Fruit fly (Drosophila melanogaster) Kc167 (cell line): Measurements from ENCODE around the gene epsilonCOP.

ENCODE experiments used
- Myc ChIP-seq: fragments of >200 bp; optimal IDR thresholded peaks from 2 replicates; lab custom pipeline; 2017; ENCODE audit warnings: missing external identifiers
- Sin3A ChIP-seq: fragments of >200 bp; optimal IDR thresholded peaks from 2 replicates; lab custom pipeline; 2018; ENCODE audit warnings: missing external identifiers
- h ChIP-seq: fragments of >200 bp; optimal IDR thresholded peaks from 3 replicates; lab custom pipeline; 2018; ENCODE audit warnings: missing external identifiers
- insv ChIP-seq: fragments of >200 bp; optimal IDR thresholded peaks from 3 replicates; lab custom pipeline; 2018; ENCODE audit warnings: missing external identifiers
- psq ChIP-seq: fragments of >200 bp; optimal IDR thresholded peaks from 2 replicates; lab custom pipeline; 2017; ENCODE audit warnings: missing external identifiers
- ttk ChIP-seq: sonication (Bioruptor generic); optimal IDR thresholded peaks from 2 replicates; lab custom pipeline; 2017; ENCODE audit warnings: missing external identifiers

The epsilonCOP gene

DNA sequence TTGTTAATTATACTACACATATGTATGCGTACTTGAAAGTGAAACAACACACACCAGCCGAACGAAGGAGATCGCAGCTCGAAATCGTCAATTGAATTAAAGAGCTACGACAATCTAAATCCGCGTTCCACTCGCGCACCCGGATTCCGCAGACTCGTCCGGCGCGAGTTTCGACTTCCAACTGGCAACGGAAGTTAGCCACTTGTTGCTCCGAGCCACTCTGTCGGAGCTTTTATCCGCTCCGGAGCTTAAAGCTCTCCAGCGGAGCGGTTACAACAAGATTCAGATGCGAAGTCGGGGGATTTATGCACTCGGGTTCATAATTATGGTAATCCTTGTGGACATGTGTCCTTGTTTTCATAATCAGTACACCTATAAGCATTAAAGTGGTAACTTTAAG is 23.4 kb upstream of the epsilonCOP start, which contains the start of gene Rchy1:
TSS of gene Rchy1 (minus strand) at position 173 of the 400 bp plus-strand sequence.
- no peak for TF ChIP-seq Myc (lab: Kevin White, UChicago)
- TF ChIP-seq insv (lab: Kevin White, UChicago): no peak
- TF ChIP-seq Sin3A (lab: Kevin White, UChicago): no peak
- no peak for TF ChIP-seq psq (lab: Kevin White, UChicago)
- TF ChIP-seq ttk (lab: Kevin White, UChicago): no peak
- TF ChIP-seq h (lab: Kevin White, UChicago): no peak

DNA sequence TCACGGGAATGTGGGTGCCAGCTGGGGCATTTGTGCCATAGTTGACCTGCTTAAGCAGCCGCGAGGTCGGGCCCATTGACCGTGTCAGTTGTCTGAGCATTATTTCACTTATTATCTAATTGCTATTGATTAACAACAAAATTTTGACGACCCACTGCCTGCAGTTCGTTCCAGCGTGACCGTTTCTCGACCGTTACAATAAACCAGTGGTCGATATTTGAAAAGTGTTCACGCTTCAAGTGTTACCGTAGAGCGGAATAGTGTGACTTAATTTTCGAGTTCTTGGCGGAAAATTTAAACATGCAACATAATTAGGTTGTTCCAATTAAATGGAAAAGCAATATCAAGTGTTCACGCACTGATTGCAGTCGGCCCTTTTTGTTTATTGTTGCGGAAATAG is 21.4 kb upstream of the epsilonCOP start, which contains the start of gene HemK1:
TSS of gene HemK1 (minus strand) at position 190 of the 400 bp plus-strand sequence.
- TF ChIP-seq Sin3A (lab: Kevin White, UChicago) (no peak), ttk (lab: Kevin White, UChicago) (no peak), h (lab: Kevin White, UChicago) (no peak), Myc (lab: Kevin White, UChicago) (no peak), insv (lab: Kevin White, UChicago) (no peak), psq (lab: Kevin White, UChicago) (no peak)

DNA sequence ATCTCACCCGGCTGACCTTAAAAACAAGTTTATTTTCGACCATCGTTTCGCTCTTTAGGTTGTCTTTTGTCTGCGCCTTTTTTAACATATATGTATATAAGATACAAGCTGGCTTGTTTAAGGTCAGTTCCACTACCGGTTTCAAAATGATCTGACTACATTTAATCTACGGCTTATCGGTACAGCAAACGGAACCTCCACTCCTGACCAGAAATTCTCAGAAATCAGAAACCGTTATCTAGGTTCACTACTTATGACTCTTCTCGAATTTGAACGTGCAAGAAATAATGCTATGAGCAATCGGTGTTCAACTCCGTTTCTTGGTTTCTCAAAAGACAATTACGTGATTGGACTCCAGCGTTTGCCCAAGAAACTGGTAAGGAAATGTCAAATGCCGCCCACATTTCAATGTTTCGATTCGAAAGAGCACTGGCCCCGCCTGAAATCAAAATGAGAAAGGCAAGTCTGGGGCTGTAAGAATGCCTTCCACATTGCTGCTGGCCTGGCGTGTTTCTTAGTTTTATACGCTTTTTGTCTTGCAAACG is 18.7 kb upstream of the epsilonCOP start:
- TF ChIP-seq Sin3A (lab: Kevin White, UChicago) (no peak), Myc (lab: Kevin White, UChicago) (no peak), insv (lab: Kevin White, UChicago) (no peak), psq (lab: Kevin White, UChicago) (no peak), h (lab: Kevin White, UChicago) (no peak), ttk (lab: Kevin White, UChicago) (no peak)

DNA sequence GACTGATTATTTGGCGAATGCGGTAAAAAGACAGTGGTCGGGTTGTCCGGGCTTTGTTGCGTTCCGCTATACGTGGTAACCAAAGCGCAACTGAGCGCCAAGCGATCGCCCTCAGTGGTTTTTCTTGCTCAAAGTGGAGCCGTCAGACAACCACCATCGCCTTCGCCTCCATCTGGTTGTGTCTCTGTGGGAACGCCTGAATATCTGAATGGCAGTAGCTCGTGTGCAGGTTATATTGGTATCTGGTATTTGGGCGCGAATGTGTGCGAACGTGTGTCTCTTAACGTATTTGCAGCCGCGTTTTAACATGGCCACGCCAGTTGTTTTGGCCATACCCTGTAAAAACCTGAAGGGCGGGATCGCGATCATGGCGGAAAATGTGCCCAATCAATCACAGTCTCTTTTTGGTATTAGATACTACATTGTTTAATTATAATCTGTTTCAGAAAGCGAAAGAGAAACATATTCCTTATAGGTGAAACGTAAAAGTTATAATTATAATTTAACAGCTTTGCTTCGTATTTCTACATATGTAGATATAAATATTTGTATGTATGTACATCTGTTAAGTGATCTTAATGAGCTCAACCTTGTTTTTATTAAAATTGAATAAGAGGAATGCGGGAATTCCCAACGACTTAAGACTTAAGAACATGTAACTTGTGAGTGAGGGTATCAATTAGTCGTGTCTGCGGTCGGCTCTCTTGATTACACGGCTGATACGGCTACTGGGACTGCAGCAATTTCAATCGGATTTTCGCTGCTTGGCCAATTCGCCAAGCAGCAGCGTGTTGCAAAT is 16.7 kb upstream of the epsilonCOP start:
- TF ChIP-seq psq (lab: Kevin White, UChicago): no peak
- no peak for TF ChIP-seq Myc (lab: Kevin White, UChicago)
- TF ChIP-seq h (lab: Kevin White, UChicago): no peak
- no peak for TF ChIP-seq ttk (lab: Kevin White, UChicago)
- no peak for TF ChIP-seq insv (lab: Kevin White, UChicago)
- no peak for TF ChIP-seq Sin3A (lab: Kevin White, UChicago)

DNA sequence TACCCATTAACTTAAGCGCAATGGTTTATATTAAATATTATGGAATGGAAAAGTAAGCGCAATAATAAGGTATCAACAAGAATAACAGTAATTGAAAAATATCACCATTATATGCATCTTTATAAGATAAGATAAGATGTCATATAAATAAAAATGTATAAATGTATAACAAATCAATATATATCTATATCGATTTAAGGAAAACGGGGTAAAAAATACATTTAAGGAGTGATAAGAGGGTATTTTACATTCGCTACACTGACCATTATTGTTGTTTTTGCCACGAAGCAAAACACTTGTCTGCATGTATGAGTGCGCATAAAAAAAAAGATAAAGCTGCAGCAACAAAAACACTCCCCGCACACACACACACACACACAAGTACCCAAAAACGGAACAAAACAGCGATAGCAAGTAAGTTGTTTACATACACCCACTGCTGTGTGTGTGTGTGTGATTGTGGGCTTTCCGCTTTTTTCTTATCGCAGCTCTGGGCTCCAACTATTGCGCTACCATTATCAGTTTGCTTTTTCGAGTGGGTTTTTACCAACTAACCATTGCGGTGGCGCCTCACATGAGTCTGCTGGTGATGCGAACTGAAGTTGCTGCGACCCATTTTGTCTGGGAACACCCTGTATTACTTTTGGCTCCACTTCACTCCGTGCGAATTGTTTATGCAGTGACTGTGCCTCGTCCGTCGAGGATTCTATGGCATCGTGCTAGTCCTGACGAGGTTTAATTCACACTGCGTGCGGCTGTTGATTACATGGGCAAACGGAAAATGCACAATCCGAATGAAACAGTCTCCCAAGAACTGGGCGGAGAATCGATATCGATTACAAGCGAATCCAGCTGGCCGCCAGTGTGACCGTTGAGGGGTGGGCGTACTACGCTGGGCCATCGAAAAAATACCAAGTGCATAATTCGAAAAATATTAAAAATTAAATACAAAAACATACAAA is 15.5 kb upstream of the epsilonCOP start, which contains the start of gene mmy:
TSS of gene mmy (minus strand) at position 829 of the 962 bp plus-strand sequence.
- TF ChIP-seq ttk (lab: Kevin White, UChicago) (no peak), insv (lab: Kevin White, UChicago) (no peak), Myc (lab: Kevin White, UChicago) (no peak), h (lab: Kevin White, UChicago) (no peak), psq (lab: Kevin White, UChicago) (no peak), Sin3A (lab: Kevin White, UChicago) (no peak)

DNA sequence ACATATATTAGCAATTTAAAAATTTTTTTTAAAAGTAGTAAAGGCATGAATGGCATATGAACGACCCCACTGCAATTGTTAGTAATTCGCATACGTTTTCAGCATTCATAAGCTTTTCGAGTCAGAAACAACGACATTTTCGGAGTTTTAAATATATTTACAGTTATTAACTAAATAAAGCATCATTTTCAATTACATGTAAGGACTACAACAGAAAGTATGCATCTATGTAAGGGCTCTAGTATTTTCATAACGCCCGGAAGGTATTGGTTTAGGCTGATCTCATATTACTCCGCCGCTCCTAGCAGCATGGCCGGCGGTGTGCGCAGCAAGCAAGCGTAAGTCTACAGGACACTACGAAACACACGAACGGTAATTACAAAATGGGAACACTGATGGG is 14.6 kb upstream of the epsilonCOP start:
- TF ChIP-seq Myc (lab: Kevin White, UChicago): no peak
- no peak for TF ChIP-seq ttk (lab: Kevin White, UChicago)
- TF ChIP-seq psq (lab: Kevin White, UChicago): no peak
- no peak for TF ChIP-seq insv (lab: Kevin White, UChicago)
- no peak for TF ChIP-seq Sin3A (lab: Kevin White, UChicago)
- TF ChIP-seq h (lab: Kevin White, UChicago): no peak

DNA sequence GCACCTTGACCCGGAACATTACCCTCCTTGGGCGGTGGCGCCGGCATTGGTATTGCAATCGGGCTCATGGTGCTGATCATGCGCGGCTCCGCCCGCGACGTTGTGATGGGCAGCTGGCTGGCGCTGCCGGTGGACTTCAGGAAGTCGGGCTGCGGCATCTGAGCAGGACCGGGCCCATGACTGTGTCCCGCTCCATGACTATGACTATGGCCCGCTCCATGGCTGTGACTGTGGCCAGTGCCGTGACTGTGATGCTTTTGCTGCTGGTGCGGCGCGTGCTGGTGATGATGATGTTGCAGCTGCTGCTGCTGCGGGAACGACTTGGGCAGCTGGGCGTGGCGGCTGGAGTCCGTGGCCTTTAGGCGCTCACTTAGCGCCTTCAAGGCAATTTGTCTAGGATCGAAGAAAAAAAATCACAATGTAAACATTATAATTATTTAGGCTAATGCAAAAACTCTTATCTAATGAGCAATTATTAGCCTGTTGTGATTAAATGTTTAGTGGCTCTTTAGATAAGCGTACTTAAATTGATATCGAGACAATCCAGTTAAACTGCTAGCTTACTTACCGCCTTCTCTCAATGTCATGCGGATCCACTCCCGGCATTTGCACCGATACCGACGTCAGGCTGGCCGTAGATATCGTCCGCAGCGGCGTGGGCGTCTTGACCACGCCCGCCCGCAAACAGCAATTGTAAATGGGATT is 13.9 kb upstream of the epsilonCOP start:
- TF ChIP-seq Sin3A (lab: Kevin White, UChicago) (no peak), insv (lab: Kevin White, UChicago) (no peak), psq (lab: Kevin White, UChicago) (no peak), ttk (lab: Kevin White, UChicago) (no peak), h (lab: Kevin White, UChicago) (no peak), Myc (lab: Kevin White, UChicago) (no peak)

DNA sequence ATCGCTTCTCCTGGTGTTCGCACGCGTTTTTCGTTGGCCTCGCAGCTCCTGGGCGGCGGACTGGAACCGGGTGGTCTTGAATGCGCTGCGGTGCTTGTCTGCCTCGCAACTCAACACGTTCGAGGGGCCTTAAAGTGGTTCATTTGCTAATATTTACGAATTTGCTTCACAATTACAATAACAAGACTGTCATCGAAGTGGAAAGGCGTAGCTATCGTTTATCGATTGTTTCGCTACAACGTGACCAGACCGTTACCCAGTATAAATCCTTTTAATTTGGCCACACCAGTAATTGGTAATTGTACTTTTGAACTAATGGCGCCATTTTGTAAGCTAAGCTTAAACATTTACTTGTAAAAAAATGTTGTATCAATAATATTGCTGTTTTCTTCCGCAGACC is 12.1 kb upstream of the epsilonCOP start, which contains the start of gene CG9536:
TSS of gene CG9536 (minus strand) at position 223 of the 400 bp plus-strand sequence.
- TF ChIP-seq h (lab: Kevin White, UChicago) (no peak), psq (lab: Kevin White, UChicago) (no peak), Sin3A (lab: Kevin White, UChicago) (no peak), ttk (lab: Kevin White, UChicago) (no peak), Myc (lab: Kevin White, UChicago) (no peak), insv (lab: Kevin White, UChicago) (no peak)

DNA sequence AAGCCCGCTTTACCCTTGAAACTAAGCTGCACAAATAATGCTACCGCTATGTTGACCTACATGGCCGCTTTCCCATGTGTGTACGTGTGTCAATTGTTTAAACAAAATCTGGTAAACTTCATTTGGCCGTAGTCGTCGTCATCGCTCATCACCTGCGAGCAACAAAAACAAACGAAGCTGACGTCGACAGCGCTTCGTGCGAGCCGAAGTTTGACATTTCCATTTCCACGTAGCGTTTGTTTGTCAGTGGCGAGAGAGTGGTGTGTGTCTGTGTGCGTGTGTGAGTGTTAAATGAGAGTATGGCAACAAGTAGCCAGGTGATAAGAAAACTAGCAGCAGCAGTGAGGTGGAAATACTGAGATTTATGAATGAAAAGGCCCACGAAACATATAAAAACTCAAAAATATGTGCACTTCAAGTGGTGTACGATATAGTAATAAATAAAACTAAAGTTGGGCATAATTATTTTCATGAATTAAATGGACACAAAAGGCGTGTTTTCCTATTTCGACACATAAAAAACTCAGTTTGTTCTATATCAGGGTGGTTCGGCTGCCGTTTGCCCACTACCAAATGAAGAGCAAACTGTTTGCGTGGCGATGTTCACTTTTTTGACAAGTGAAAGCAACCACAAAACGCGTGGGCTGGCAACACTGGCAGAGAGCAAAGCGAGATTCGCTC is 9.5 kb upstream of the epsilonCOP start:
- no peak for TF ChIP-seq Myc (lab: Kevin White, UChicago)
- no peak for TF ChIP-seq ttk (lab: Kevin White, UChicago)
- TF ChIP-seq psq (lab: Kevin White, UChicago): no peak
- TF ChIP-seq insv (lab: Kevin White, UChicago): no peak
